Fruit fly (Drosophila melanogaster): ENCODE measurements around the gene mwh.

mwh gene

DNA sequence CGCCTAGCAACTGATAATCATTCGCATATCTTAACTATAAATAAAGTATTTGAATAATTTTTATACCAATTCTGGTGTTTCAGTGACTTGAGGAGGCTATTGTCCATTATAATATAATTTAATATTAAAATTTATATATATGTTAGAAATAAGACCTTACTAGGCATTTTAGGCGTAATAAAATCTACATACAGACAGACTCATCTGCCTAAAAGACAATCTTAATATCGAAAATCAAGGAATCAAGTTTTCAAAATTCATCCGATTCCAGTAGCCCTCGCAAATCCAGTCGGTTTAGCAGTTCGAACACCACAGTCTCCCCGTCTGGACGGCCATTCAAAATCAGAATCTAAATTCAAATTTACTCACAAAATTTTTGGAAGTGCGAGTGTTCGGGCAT is 51.1 kb downstream of the mwh start, which contains the start of the genes CG9130 and CG9133:
Gene CG9130 (plus strand): TSS at position 301 of the 400 bp plus-strand sequence.
Gene CG9133 (plus strand): TSS at position 301 of the 400 bp plus-strand sequence.
- TF ChIP-seq CG14655 (GFP tag; optimal IDR thresholded peaks at IDR 0.05) (no peak), rn (GFP tag; IDR thresholded peaks at IDR 0.05) (no peak), Pif1B (GFP tag; optimal IDR thresholded peaks at IDR 0.05) (no peak), Snoo (tag; optimal IDR thresholded peaks at IDR 0.05) (no peak), CG8301 (tag; optimal IDR thresholded peaks at IDR 0.05) (no peak), CG9948 (tag; optimal IDR thresholded peaks at IDR 0.05) (no peak), CG13204 (GFP tag; optimal IDR thresholded peaks at IDR 0.05) (no peak)

DNA sequence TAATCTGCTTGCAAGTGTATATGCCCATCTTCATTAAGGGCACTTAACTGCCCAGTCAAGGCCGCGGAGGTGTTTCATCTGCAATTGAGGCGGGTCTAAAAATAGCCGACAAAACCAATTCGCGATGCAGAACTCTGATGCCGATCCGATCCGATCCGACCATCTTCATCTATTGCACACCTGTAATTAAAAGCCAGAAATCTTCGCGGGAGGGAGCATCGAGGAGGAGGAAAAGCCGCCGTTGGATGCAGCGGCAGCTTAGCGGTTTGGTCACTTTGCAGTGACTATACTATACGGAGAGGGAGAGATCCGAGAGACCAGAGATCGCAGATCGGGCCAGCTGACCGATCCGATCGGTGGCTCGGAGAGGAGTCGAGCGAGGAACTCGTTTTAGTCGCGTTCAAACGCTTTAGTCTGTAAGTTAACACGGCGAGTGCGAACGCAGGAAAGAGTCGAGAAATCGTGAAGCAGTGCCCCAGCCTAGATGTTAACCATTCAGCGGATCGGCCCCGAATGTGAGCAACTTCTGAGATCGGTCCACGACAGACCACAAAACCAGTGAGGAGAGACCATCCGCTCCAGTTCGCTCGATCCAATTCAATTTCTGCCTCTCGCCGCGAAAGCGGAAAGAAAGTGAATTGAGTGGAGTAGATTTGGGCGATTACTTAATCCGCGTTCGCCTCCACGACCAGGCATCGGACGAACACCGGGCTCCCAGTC is 55.6 kb downstream of the mwh start, which contains the start of gene tfc:
Gene tfc (plus strand): TSS at position 389 of the 720 bp plus-strand sequence.
- no peak for TF ChIP-seq CG14655 (GFP tag; optimal IDR thresholded peaks at IDR 0.05)
- no peak for TF ChIP-seq Snoo (tag; optimal IDR thresholded peaks at IDR 0.05)
- peak; percentile 50; the same call in 1 of the 2 replicates for TF ChIP-seq Ets98B (GFP tag; IDR thresholded peaks at IDR 0.05)
- peak; percentile 29 for TF ChIP-seq Pif1A (GFP tag; optimal IDR thresholded peaks at IDR 0.05)
- TF ChIP-seq CG12605 (GFP tag; IDR thresholded peaks at IDR 0.05) = peak; percentile 49
- no peak; the same call in 1 of the 3 replicates for TF ChIP-seq CG4496 (GFP tag; IDR thresholded peaks at IDR 0.05)
- peak; percentile 20; the same call in 1 of the 3 replicates for TF ChIP-seq fd96Ca (GFP tag; IDR thresholded peaks at IDR 0.05)
- no peak for TF ChIP-seq rn (GFP tag; IDR thresholded peaks at IDR 0.05)
- no peak for TF ChIP-seq D1 (tag; optimal IDR thresholded peaks at IDR 0.05)
- TF ChIP-seq CG17806 (tag; optimal IDR thresholded peaks at IDR 0.05) = no peak
- TF ChIP-seq EcR (GFP tag; optimal IDR thresholded peaks at IDR 0.05) = peak; percentile 61
- TF ChIP-seq CG9948 (tag; optimal IDR thresholded peaks at IDR 0.05) = no peak
- TF ChIP-seq Pif1B (GFP tag; optimal IDR thresholded peaks at IDR 0.05) = no peak
- no peak for TF ChIP-seq CG10348 (GFP tag; IDR thresholded peaks at IDR 0.05)
- no peak for TF ChIP-seq CG34367 (tag; optimal IDR thresholded peaks at IDR 0.05)
- TF ChIP-seq CG8159 (tag; optimal IDR thresholded peaks at IDR 0.05) = no peak
- TF ChIP-seq CG8301 (tag; optimal IDR thresholded peaks at IDR 0.05) = no peak
- no peak for TF ChIP-seq gl (tag; optimal IDR thresholded peaks at IDR 0.05)
- TF ChIP-seq CG32121 (GFP tag; IDR thresholded peaks at IDR 0.05) = no peak
- no peak for TF ChIP-seq CG15710 (tag; optimal IDR thresholded peaks at IDR 0.05)
- peak; percentile 66 for TF ChIP-seq CG13204 (GFP tag; optimal IDR thresholded peaks at IDR 0.05)

DNA sequence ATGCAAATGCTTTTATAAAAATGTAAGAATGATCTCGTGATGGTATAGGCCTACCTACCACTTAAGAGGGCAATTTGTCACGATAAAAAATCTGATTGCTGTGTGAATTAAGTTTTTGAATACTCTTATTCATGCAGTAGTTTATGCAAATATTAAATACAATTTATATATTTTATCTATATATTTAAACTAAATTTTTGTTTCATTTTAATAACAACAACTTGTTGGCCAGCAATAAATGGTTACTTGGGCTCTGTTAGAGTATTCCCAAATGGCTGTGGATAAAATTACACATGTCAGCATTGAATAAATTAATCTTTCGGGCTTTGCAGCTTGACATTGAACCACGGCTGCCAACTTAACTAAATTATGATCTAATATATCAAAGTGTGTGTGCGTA is 58.0 kb downstream of the mwh start:
- TF ChIP-seq CG12605 (GFP tag; IDR thresholded peaks at IDR 0.05) (no peak), Ets98B (GFP tag; IDR thresholded peaks at IDR 0.05) (no peak), EcR (GFP tag; optimal IDR thresholded peaks at IDR 0.05) (no peak), Pif1A (GFP tag; optimal IDR thresholded peaks at IDR 0.05) (no peak), Snoo (tag; optimal IDR thresholded peaks at IDR 0.05) (no peak), gl (tag; optimal IDR thresholded peaks at IDR 0.05) (no peak), CG4496 (GFP tag; IDR thresholded peaks at IDR 0.05) (no peak), Pif1B (GFP tag; optimal IDR thresholded peaks at IDR 0.05) (no peak), CG9948 (tag; optimal IDR thresholded peaks at IDR 0.05) (no peak), CG10348 (GFP tag; IDR thresholded peaks at IDR 0.05) (no peak), CG15710 (tag; optimal IDR thresholded peaks at IDR 0.05) (no peak), CG34367 (tag; optimal IDR thresholded peaks at IDR 0.05) (no peak), CG17806 (tag; optimal IDR thresholded peaks at IDR 0.05) (no peak), fd96Ca (GFP tag; IDR thresholded peaks at IDR 0.05) (no peak), CG8301 (tag; optimal IDR thresholded peaks at IDR 0.05) (no peak)

DNA sequence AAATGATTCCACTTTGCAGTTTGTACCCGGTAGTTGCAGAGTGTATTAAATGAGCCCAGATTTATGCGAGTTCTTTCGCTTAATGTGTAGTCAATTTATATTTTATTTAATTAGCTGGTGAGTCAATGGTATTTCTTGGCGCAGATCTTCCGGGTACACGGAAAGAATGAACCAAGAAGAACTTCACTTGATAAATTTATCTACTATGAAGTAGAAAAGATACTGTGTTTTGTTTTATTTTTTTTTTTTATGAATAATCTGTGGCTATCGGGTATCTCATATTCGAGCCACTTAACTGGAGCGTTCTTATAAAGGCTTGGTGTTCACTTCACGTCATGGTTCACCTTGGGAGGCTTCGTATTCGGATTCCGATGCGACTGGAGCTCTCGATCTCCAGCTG is 64.4 kb downstream of the mwh start:
- TF ChIP-seq Pif1B (GFP tag; optimal IDR thresholded peaks at IDR 0.05) = peak; percentile 57
- TF ChIP-seq CG13204 (GFP tag; optimal IDR thresholded peaks at IDR 0.05) = no peak
- peak; percentile 7 for TF ChIP-seq Snoo (tag; optimal IDR thresholded peaks at IDR 0.05)
- no peak for TF ChIP-seq gl (tag; optimal IDR thresholded peaks at IDR 0.05)
- no peak for TF ChIP-seq CG10348 (GFP tag; IDR thresholded peaks at IDR 0.05)
- peak; percentile 25 for TF ChIP-seq CG9948 (tag; optimal IDR thresholded peaks at IDR 0.05)
- TF ChIP-seq CG14655 (GFP tag; optimal IDR thresholded peaks at IDR 0.05) = peak; percentile 69
- TF ChIP-seq CG8159 (tag; optimal IDR thresholded peaks at IDR 0.05) = peak; percentile 25
- TF ChIP-seq CG8301 (tag; optimal IDR thresholded peaks at IDR 0.05) = peak; percentile 33
- TF ChIP-seq Pif1A (GFP tag; optimal IDR thresholded peaks at IDR 0.05) = peak; percentile 50

DNA sequence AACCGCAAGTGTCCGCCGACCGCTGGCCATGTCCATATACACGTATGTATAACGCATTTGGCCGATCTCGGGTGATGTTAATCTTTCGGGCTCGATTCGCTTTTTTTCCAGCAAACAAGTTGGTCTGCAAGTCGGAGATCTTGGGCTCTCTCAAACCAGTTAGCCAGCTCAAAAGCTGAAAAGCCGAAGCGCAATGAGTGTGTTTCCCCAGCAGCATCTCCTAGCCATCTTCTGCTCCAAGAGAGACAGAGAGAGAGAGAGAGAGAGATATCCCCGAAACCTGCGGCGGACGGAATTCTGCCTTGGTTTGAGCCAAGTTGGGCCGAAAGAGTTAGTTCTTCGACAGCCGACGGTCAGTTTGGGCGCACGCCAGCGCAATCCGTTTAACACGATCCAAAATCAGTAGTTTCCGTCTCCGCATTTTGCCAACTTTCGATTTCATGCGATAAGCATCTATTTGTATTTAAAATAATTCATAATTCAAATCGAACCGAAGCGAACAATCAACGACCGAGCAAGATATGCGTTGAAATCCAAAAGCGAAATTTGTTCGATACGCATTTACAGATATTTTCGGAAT is 64.9 kb downstream of the mwh start:
- TF ChIP-seq EcR (GFP tag; optimal IDR thresholded peaks at IDR 0.05) (peak; percentile 47), CG13204 (GFP tag; optimal IDR thresholded peaks at IDR 0.05) (peak; percentile 1), fd96Ca (GFP tag; IDR thresholded peaks at IDR 0.05) (no peak), D1 (tag; optimal IDR thresholded peaks at IDR 0.05) (no peak), Pif1A (GFP tag; optimal IDR thresholded peaks at IDR 0.05) (no peak), rn (GFP tag; IDR thresholded peaks at IDR 0.05) (no peak), CG4496 (GFP tag; IDR thresholded peaks at IDR 0.05) (peak; percentile 31; the same call in 1 of the 3 replicates), CG34367 (tag; optimal IDR thresholded peaks at IDR 0.05) (no peak), CG12605 (GFP tag; IDR thresholded peaks at IDR 0.05) (no peak), CG15710 (tag; optimal IDR thresholded peaks at IDR 0.05) (no peak), CG8301 (tag; optimal IDR thresholded peaks at IDR 0.05) (no peak), CG8159 (tag; optimal IDR thresholded peaks at IDR 0.05) (no peak), Snoo (tag; optimal IDR thresholded peaks at IDR 0.05) (no peak), Pif1B (GFP tag; optimal IDR thresholded peaks at IDR 0.05) (no peak), CG32121 (GFP tag; IDR thresholded peaks at IDR 0.05) (no peak), CG14655 (GFP tag; optimal IDR thresholded peaks at IDR 0.05) (no peak), CG10348 (GFP tag; IDR thresholded peaks at IDR 0.05) (no peak), gl (tag; optimal IDR thresholded peaks at IDR 0.05) (no peak), Ets98B (GFP tag; IDR thresholded peaks at IDR 0.05) (peak; percentile 14; the same call in 1 of the 2 replicates), CG17806 (tag; optimal IDR thresholded peaks at IDR 0.05) (no peak), CG9948 (tag; optimal IDR thresholded peaks at IDR 0.05) (no peak)

Measured in whole organism, pupa.